Worm (Caenorhabditis elegans) whole organism, midembryonic: ENCODE measurements around the gene ets-4.

Source experiments
- T22C8.4 ChIP-seq: fragments of 200-800 bp; sonication (Bioruptor generic); IDR thresholded peaks from 2 replicates; pipeline ENCODE4 v1.3.6; 2022; ENCODE audit warnings: missing genetic modification characterization, missing compliant biosample characterization
- flt-1 ChIP-seq: fragments of 200-800 bp; sonication (Bioruptor generic); IDR thresholded peaks from 2 replicates; pipeline ENCODE4 v1.3.6; 2022; ENCODE audit warnings: missing genetic modification characterization, missing compliant biosample characterization
- klf-2 ChIP-seq: fragments of 200-800 bp; sonication (Bioruptor generic); conservative IDR thresholded peaks from 2 replicates; pipeline ENCODE4 v1.3.6; 2022; ENCODE audit warnings: missing genetic modification reagents, missing genetic modification characterization, missing compliant biosample characterization
- med-1 ChIP-seq: sonication (generic microtip); optimal IDR thresholded peaks from 2 replicates; lab custom pipeline; 2017; ENCODE audit warnings: missing genetic modification characterization, mild to moderate bottlenecking, missing compliant biosample characterization, antibody characterized with exemption, missing genetic modification reagents; ENCODE audit not compliant: insufficient read depth
- ref-1 ChIP-seq: fragments of 200-800 bp; sonication (Bioruptor generic); conservative IDR thresholded peaks from 2 replicates; pipeline ENCODE4 v1.3.6; 2022; ENCODE audit warnings: missing genetic modification reagents, missing genetic modification characterization, missing compliant biosample characterization
- tab-1 ChIP-seq: fragments of 200-800 bp; sonication (Bioruptor generic); IDR thresholded peaks from 2 replicates; pipeline ENCODE4 v1.3.6; 2022; ENCODE audit warnings: missing genetic modification characterization, missing compliant biosample characterization
- ztf-23 ChIP-seq: fragments of 200-800 bp; sonication (Bioruptor generic); IDR thresholded peaks from 2 replicates; pipeline ENCODE4 v1.3.6; 2022; ENCODE audit warnings: missing genetic modification reagents, missing genetic modification characterization, missing compliant biosample characterization
- ztf-29 ChIP-seq: fragments of 200-800 bp; sonication (Bioruptor generic); IDR thresholded peaks from 2 replicates; pipeline ENCODE4 v1.3.6; 2022; ENCODE audit warnings: missing genetic modification reagents, missing genetic modification characterization, missing compliant biosample characterization

ce11 chrX:6553634-6554033 is 35.0 kb downstream of the ets-4 start:
- TF ChIP-seq ref-1, result no peak
- TF ChIP-seq med-1, result no peak
- no peak for TF ChIP-seq klf-2 (GFP tag; lab: Robert Waterston, UW)
- TF ChIP-seq flt-1 (GFP tag; lab: Robert Waterston, UW), result no peak
- TF ChIP-seq ztf-23 (GFP tag; lab: Robert Waterston, UW), result no peak
- TF ChIP-seq tab-1 (GFP tag; lab: Robert Waterston, UW), result no peak
- TF ChIP-seq T22C8.4 (GFP tag; lab: Robert Waterston, UW), result no peak
- no peak for TF ChIP-seq ztf-29 (GFP tag; lab: Robert Waterston, UW)
